Worm (Caenorhabditis elegans): ENCODE data around the gene F09E5.12.

The F09E5.12 gene

ce11 chrII:5389831-5390323, 19.3 kb upstream of the F09E5.12 start, which contains the start of gene ndx-6 (continued):
- TF ChIP-seq snpc-4 (tag; optimal IDR thresholded peaks at IDR 0.05) = peak; percentile 75
- peak; percentile 79 for TF ChIP-seq elt-2 (tag; optimal IDR thresholded peaks at IDR 0.05)
- TF ChIP-seq daf-12 (tag; optimal IDR thresholded peaks at IDR 0.05) = no peak
- TF ChIP-seq lin-39 (tag; optimal IDR thresholded peaks at IDR 0.05) = peak; percentile 79
- peak; percentile 58 for TF ChIP-seq ztf-4 (tag; optimal IDR thresholded peaks at IDR 0.05)
- no peak for TF ChIP-seq nhr-11 (tag; optimal IDR thresholded peaks at IDR 0.05)
- no peak for TF ChIP-seq egl-27 (tag; optimal IDR thresholded peaks at IDR 0.05)
- no peak for TF ChIP-seq elt-3 (tag; optimal IDR thresholded peaks at IDR 0.05)
- peak; percentile 57 for TF ChIP-seq skn-1 (tag; optimal IDR thresholded peaks at IDR 0.05)
- no peak for TF ChIP-seq nhr-76 (tag; optimal IDR thresholded peaks at IDR 0.05)
- TF ChIP-seq pha-4 (tag; optimal IDR thresholded peaks at IDR 0.05) = peak; percentile 90
- TF ChIP-seq unc-39 (tag; optimal IDR thresholded peaks at IDR 0.05) = no peak
- peak; percentile 29 for TF ChIP-seq pqm-1 (tag; optimal IDR thresholded peaks at IDR 0.05)

DNA sequence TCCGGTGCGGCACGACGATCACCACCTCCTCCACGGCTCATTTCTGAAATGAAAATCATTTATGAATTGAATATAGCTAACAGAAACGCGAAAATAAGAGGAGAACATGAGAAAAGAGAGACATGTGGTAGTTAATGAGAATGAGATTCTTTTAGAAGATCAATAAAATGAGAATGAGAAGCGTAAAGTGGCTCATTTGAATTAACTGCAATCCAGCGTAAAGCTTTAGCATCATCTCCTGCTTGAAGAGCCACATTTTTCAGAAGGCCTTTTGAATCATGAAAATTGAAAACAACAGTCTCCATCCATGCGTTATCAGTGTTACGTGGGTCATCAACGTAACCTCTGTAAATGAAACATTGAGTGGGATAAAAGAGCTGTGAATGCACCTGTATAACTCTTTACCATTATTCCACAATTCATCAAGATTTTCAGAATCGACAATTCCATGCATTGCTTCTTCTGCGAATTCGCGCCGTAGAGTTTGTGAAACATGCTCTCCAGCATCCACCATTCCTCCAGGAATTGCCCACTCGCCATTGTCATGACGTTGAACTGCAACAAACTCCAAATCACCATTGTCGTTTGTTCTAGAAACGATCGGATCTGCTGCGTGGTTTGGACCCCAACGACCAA, 18.4 kb upstream of the F09E5.12 start, which contains the start of gene rsp-4:
TSS of gene rsp-4 (minus strand) at position 51 of the 636 bp plus-strand sequence.
- TF ChIP-seq mdl-1 (tag; optimal IDR thresholded peaks at IDR 0.05) (no peak), ceh-16 (tag; optimal IDR thresholded peaks at IDR 0.05) (no peak), lin-39 (tag; optimal IDR thresholded peaks at IDR 0.05) (no peak), nhr-23 (tag; optimal IDR thresholded peaks at IDR 0.05) (no peak), nhr-76 (tag; optimal IDR thresholded peaks at IDR 0.05) (no peak), fkh-2 (tag; optimal IDR thresholded peaks at IDR 0.05) (no peak), nhr-28 (tag; optimal IDR thresholded peaks at IDR 0.05) (no peak), egl-5 (tag; optimal IDR thresholded peaks at IDR 0.05) (no peak), snpc-4 (tag; optimal IDR thresholded peaks at IDR 0.05) (no peak), nhr-237 (tag; optimal IDR thresholded peaks at IDR 0.05) (no peak), hmg-11 (tag; optimal IDR thresholded peaks at IDR 0.05) (no peak), nhr-77 (tag; optimal IDR thresholded peaks at IDR 0.05) (no peak)

DNA sequence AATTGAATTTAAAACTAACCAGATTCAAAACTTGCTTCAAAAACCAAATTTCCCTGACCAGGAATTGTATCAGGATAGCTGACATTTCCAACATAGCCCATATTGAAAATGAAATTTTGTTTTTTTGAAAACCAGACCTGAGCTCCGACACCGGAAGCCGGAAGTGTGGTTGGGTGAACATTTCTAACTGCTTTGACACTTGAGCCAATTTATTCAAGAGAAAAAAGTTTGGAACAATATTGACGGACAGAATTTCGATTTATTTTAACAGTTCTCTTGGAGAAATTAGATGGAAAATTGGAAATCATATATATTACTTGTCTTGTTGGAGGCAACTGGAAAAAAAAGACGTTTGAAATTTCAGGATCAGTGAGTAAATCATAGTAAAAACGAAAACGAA, 16.7 kb upstream of the F09E5.12 start, which contains the start of gene ccpp-6:
TSS of gene ccpp-6 (minus strand) at position 101 of the 400 bp plus-strand sequence.
- no peak for TF ChIP-seq nfya-1 (tag; optimal IDR thresholded peaks at IDR 0.05; ENCODE audit: insufficient read depth)
- TF ChIP-seq elt-2 (tag; optimal IDR thresholded peaks at IDR 0.05) = peak; percentile 3

ce11 chrII:5384282-5384681, 13.7 kb upstream of the F09E5.12 start:
- TF ChIP-seq sea-2 (GFP tag; optimal IDR thresholded peaks at IDR 0.05) (no peak), unc-62 (GFP tag; optimal IDR thresholded peaks at IDR 0.05) (no peak), nhr-28 (tag; optimal IDR thresholded peaks at IDR 0.05) (no peak), elt-3 (tag; optimal IDR thresholded peaks at IDR 0.05) (no peak), skn-1 (tag; optimal IDR thresholded peaks at IDR 0.05) (no peak), jun-1 (tag; optimal IDR thresholded peaks at IDR 0.05) (no peak), egl-27 (tag; optimal IDR thresholded peaks at IDR 0.05) (no peak), nhr-23 (tag; optimal IDR thresholded peaks at IDR 0.05) (peak; percentile 0), nfya-1 (tag; optimal IDR thresholded peaks at IDR 0.05; ENCODE audit: insufficient read depth) (no peak), snpc-4 (tag; optimal IDR thresholded peaks at IDR 0.05) (no peak), ZK546.5 (tag; optimal IDR thresholded peaks at IDR 0.05) (no peak), nhr-12 (tag; optimal IDR thresholded peaks at IDR 0.05) (no peak), ama-1 (optimal IDR thresholded peaks at IDR 0.05) (no peak), nhr-43 (tag; optimal IDR thresholded peaks at IDR 0.05; ENCODE audit: poor library complexity, severe bottlenecking) (peak; percentile 8), nhr-77 (tag; optimal IDR thresholded peaks at IDR 0.05) (no peak), aly-2 (tag; optimal IDR thresholded peaks at IDR 0.05) (no peak), fkh-10 (GFP tag; optimal IDR thresholded peaks at IDR 0.05) (no peak)

ce11 chrII:5379614-5380077, 9.1 kb upstream of the F09E5.12 start, which contains the start of gene pkc-3:
Gene pkc-3, plus strand, starts transcription at chrII:5380027.
- TF ChIP-seq egl-27 (tag; optimal IDR thresholded peaks at IDR 0.05) = no peak
- TF ChIP-seq nhr-237 (tag; optimal IDR thresholded peaks at IDR 0.05) = no peak
- TF ChIP-seq nhr-43 (tag; optimal IDR thresholded peaks at IDR 0.05; ENCODE audit: poor library complexity, severe bottlenecking) = peak; percentile 51
- TF ChIP-seq pqm-1 (tag; optimal IDR thresholded peaks at IDR 0.05) = peak; percentile 50
- TF ChIP-seq nhr-25 (tag; optimal IDR thresholded peaks at IDR 0.05) = peak; percentile 98
- no peak for TF ChIP-seq egl-5 (tag; optimal IDR thresholded peaks at IDR 0.05)
- TF ChIP-seq elt-2 (tag; optimal IDR thresholded peaks at IDR 0.05) = peak; percentile 85
- TF ChIP-seq mdl-1 (tag; optimal IDR thresholded peaks at IDR 0.05) = no peak
- TF ChIP-seq tbx-2 (tag; optimal IDR thresholded peaks at IDR 0.05) = peak; percentile 45
- peak; percentile 37 for TF ChIP-seq ceh-28 (tag; optimal IDR thresholded peaks at IDR 0.05)
- no peak for TF ChIP-seq nhr-77 (tag; optimal IDR thresholded peaks at IDR 0.05)
- TF ChIP-seq ama-1 (optimal IDR thresholded peaks at IDR 0.05) = peak; percentile 96
- TF ChIP-seq elt-3 (tag; optimal IDR thresholded peaks at IDR 0.05) = peak in 2 of 3 experiments; percentile 17 to 30
- peak; percentile 80 for TF ChIP-seq fos-1 (tag; optimal IDR thresholded peaks at IDR 0.05)
- no peak for TF ChIP-seq nhr-76 (tag; optimal IDR thresholded peaks at IDR 0.05)
- TF ChIP-seq mml-1 (tag; optimal IDR thresholded peaks at IDR 0.05) = no peak
- TF ChIP-seq pha-4 (tag; optimal IDR thresholded peaks at IDR 0.05) = peak; percentile 94
- TF ChIP-seq nhr-67 (tag; optimal IDR thresholded peaks at IDR 0.05) = no peak
- TF ChIP-seq ceh-82 (tag; optimal IDR thresholded peaks at IDR 0.05) = no peak
- TF ChIP-seq zag-1 (tag; optimal IDR thresholded peaks at IDR 0.05) = no peak
- TF ChIP-seq ztf-4 (tag; optimal IDR thresholded peaks at IDR 0.05) = peak; percentile 26
- TF ChIP-seq lin-39 (tag; optimal IDR thresholded peaks at IDR 0.05) = no peak
- no peak for TF ChIP-seq fkh-2 (tag; optimal IDR thresholded peaks at IDR 0.05)
- TF ChIP-seq fkh-10 (GFP tag; optimal IDR thresholded peaks at IDR 0.05) = no peak
- TF ChIP-seq hmg-11 (tag; optimal IDR thresholded peaks at IDR 0.05) = peak; percentile 81
- no peak for TF ChIP-seq daf-12 (tag; optimal IDR thresholded peaks at IDR 0.05)
- TF ChIP-seq jun-1 (tag; optimal IDR thresholded peaks at IDR 0.05) = peak; percentile 77
- TF ChIP-seq sea-2 (GFP tag; optimal IDR thresholded peaks at IDR 0.05) = no peak
